Worm (Caenorhabditis elegans): Measurements from ENCODE around the gene grl-21.

Gene grl-21

ce11 chrIV:10782014-10782413 lies 44.7 kb downstream of the grl-21 start (continued):
- peak; percentile 34 for TF ChIP-seq dpl-1 (GFP tag; optimal IDR thresholded peaks at IDR 0.05)
- no peak for TF ChIP-seq ZK546.5 (tag; optimal IDR thresholded peaks at IDR 0.05)
- TF ChIP-seq T26A8.4 (GFP tag; IDR thresholded peaks at IDR 0.05) = no peak
- TF ChIP-seq php-3 (GFP tag; IDR thresholded peaks at IDR 0.05) = no peak
- no peak for TF ChIP-seq gei-8 (GFP tag; optimal IDR thresholded peaks at IDR 0.05)
- TF ChIP-seq sdz-12 (GFP tag; optimal IDR thresholded peaks at IDR 0.05) = no peak
- no peak for TF ChIP-seq rbr-2 (tag; optimal IDR thresholded peaks at IDR 0.05)
- peak; percentile 76 for TF ChIP-seq hlh-30 (tag; optimal IDR thresholded peaks at IDR 0.05; ENCODE audit: insufficient read depth)
- no peak for TF ChIP-seq Y105C5A.15 (GFP tag; IDR thresholded peaks at IDR 0.05)
- TF ChIP-seq R02D3.7 (tag; optimal IDR thresholded peaks at IDR 0.05) = no peak
- peak in 1 of 2 experiments; percentile 54 for TF ChIP-seq lsy-2 (tag; optimal IDR thresholded peaks at IDR 0.05)
- no peak for TF ChIP-seq mdt-29 (GFP tag; IDR thresholded peaks at IDR 0.05)
- no peak for TF ChIP-seq F26F4.8 (GFP tag; conservative IDR thresholded peaks at IDR 0.05)
- TF ChIP-seq ama-1 (optimal IDR thresholded peaks at IDR 0.05) = no peak
- no peak for TF ChIP-seq daf-12 (tag; optimal IDR thresholded peaks at IDR 0.05)
- TF ChIP-seq Y75B8A.6 (GFP tag; IDR thresholded peaks at IDR 0.05) = no peak
- peak; percentile 75 for TF ChIP-seq cey-2 (tag; optimal IDR thresholded peaks at IDR 0.05; ENCODE audit: borderline replicate concordance, insufficient read depth)
- TF ChIP-seq lir-3 (tag; optimal IDR thresholded peaks at IDR 0.05) = no peak
- TF ChIP-seq ces-1 (GFP tag; optimal IDR thresholded peaks at IDR 0.05) = no peak
- TF ChIP-seq ztf-7 (tag; optimal IDR thresholded peaks at IDR 0.05) = no peak
- no peak for TF ChIP-seq mep-1 (tag; optimal IDR thresholded peaks at IDR 0.05)
- no peak for TF ChIP-seq snpc-4 (tag; optimal IDR thresholded peaks at IDR 0.05)
- no peak for TF ChIP-seq set-16 (GFP tag; IDR thresholded peaks at IDR 0.05)
- no peak for TF ChIP-seq dmd-9 (GFP tag; IDR thresholded peaks at IDR 0.05)
- TF ChIP-seq Y48G9A.11 (GFP tag; IDR thresholded peaks at IDR 0.05) = no peak
- TF ChIP-seq egl-27 (tag; optimal IDR thresholded peaks at IDR 0.05) = no peak
- peak; percentile 94 for TF ChIP-seq nhr-48 (tag; optimal IDR thresholded peaks at IDR 0.05)
- TF ChIP-seq ZK337.2 (GFP tag; IDR thresholded peaks at IDR 0.05) = no peak
- TF ChIP-seq unc-62 (GFP tag; optimal IDR thresholded peaks at IDR 0.05 in 1 of 2) = no peak
- TF ChIP-seq unc-62 (tag; optimal IDR thresholded peaks at IDR 0.05) = no peak
- TF ChIP-seq mxl-2 (GFP tag; conservative IDR thresholded peaks at IDR 0.05) = peak; percentile 81
- TF ChIP-seq dmd-8 (GFP tag; IDR thresholded peaks at IDR 0.05) = no peak
- no peak for TF ChIP-seq madf-5 (GFP tag; IDR thresholded peaks at IDR 0.05)
- no peak for TF ChIP-seq hif-1 (tag; optimal IDR thresholded peaks at IDR 0.05)
- no peak for TF ChIP-seq ceh-28 (tag; optimal IDR thresholded peaks at IDR 0.05)
- no peak for TF ChIP-seq nhr-102 (tag; optimal IDR thresholded peaks at IDR 0.05)
- TF ChIP-seq spr-1 (tag; optimal IDR thresholded peaks at IDR 0.05) = no peak
- TF ChIP-seq hlh-11 (tag; optimal IDR thresholded peaks at IDR 0.05) = peak; percentile 72
- TF ChIP-seq nhr-28 (tag; optimal IDR thresholded peaks at IDR 0.05) = peak; percentile 71
- TF ChIP-seq zip-11 (GFP tag; IDR thresholded peaks at IDR 0.05) = no peak
- TF ChIP-seq hmg-1.1 (GFP tag; IDR thresholded peaks at IDR 0.05) = no peak
- peak; percentile 83 for TF ChIP-seq mxl-3 (GFP tag; optimal IDR thresholded peaks at IDR 0.05)
- no peak for TF ChIP-seq F49E8.2 (tag; optimal IDR thresholded peaks at IDR 0.05; ENCODE audit: borderline replicate concordance)
- no peak for TF ChIP-seq ztf-11 (tag; optimal IDR thresholded peaks at IDR 0.05)
- no peak for TF ChIP-seq daf-19 (GFP tag; conservative IDR thresholded peaks at IDR 0.05)
- TF ChIP-seq ceh-32 (tag; optimal IDR thresholded peaks at IDR 0.05; ENCODE audit: poor library complexity) = no peak
- TF ChIP-seq saeg-2 (GFP tag; IDR thresholded peaks at IDR 0.05) = no peak
- no peak for TF ChIP-seq egl-43 (GFP tag; IDR thresholded peaks at IDR 0.05)
- no peak for TF ChIP-seq aly-2 (tag; optimal IDR thresholded peaks at IDR 0.05)
- no peak for TF ChIP-seq Y5F2A.4 (GFP tag; optimal IDR thresholded peaks at IDR 0.05)
- no peak for TF ChIP-seq vab-7 (GFP tag; IDR thresholded peaks at IDR 0.05)
- no peak for TF ChIP-seq nhr-76 (tag; optimal IDR thresholded peaks at IDR 0.05)
- TF ChIP-seq tag-97 (GFP tag; IDR thresholded peaks at IDR 0.05) = no peak
